Fruit fly (Drosophila melanogaster): ENCODE results near the gene Ttc19.

The Ttc19 gene

dm6 chr2L:19035013-19035412, 9.9 kb downstream of the Ttc19 start:
- TF ChIP-seq pdm3 (GFP tag; optimal IDR thresholded peaks at IDR 0.05) (no peak), dsx (GFP tag; optimal IDR thresholded peaks at IDR 0.05; ENCODE audit: poor library complexity, severe bottlenecking) (no peak), svp (GFP tag) (peak; percentile 90), Eip93F (GFP tag; optimal IDR thresholded peaks at IDR 0.05) (peak; percentile 37)

dm6 chr2L:19034213-19034929, 10.6 kb downstream of the Ttc19 start, which contains the start of the genes mib2 and CG31800:
Gene mib2 (plus strand): TSS chr2L:19034444.
Gene CG31800 (minus strand): TSS chr2L:19034576.
- no peak for TF ChIP-seq CG6792 (GFP tag; optimal IDR thresholded peaks at IDR 0.05)
- TF ChIP-seq esn (GFP tag; optimal IDR thresholded peaks at IDR 0.05) = peak; percentile 21
- peak; percentile 3 for TF ChIP-seq acj6 (GFP tag; optimal IDR thresholded peaks at IDR 0.05)
- TF ChIP-seq achi (GFP tag; optimal IDR thresholded peaks at IDR 0.05) = peak; percentile 16
- peak; percentile 36 for TF ChIP-seq fkh (GFP tag; optimal IDR thresholded peaks at IDR 0.05)
- peak; percentile 13 for TF ChIP-seq CG6808 (GFP tag; optimal IDR thresholded peaks at IDR 0.05)
- peak; percentile 71 for TF ChIP-seq svp (GFP tag)
- TF ChIP-seq dsx (GFP tag; optimal IDR thresholded peaks at IDR 0.05; ENCODE audit: poor library complexity, severe bottlenecking) = peak; percentile 58
- peak; percentile 52 for TF ChIP-seq Eip78C (GFP tag)
- no peak for TF ChIP-seq Eip75B (GFP tag; optimal IDR thresholded peaks at IDR 0.05)

dm6 chr2L:19033288-19033687, 11.7 kb downstream of the Ttc19 start, which contains the start of gene hook:
Gene hook (minus strand): TSS chr2L:19033498.
- no peak for TF ChIP-seq CG8632 (GFP tag; optimal IDR thresholded peaks at IDR 0.05)
- no peak for TF ChIP-seq salr (GFP tag; optimal IDR thresholded peaks at IDR 0.05)
- no peak for TF ChIP-seq CG11294 (GFP tag; IDR thresholded peaks at IDR 0.05)
- TF ChIP-seq CG10669 (GFP tag; optimal IDR thresholded peaks at IDR 0.05) = no peak
- no peak for TF ChIP-seq CG32006 (GFP tag; optimal IDR thresholded peaks at IDR 0.05)
- no peak for TF ChIP-seq Smox (GFP tag; optimal IDR thresholded peaks at IDR 0.05)
- TF ChIP-seq CG6854 (GFP tag; optimal IDR thresholded peaks at IDR 0.05) = no peak
- no peak for TF ChIP-seq CG11762 (GFP tag; optimal IDR thresholded peaks at IDR 0.05; ENCODE audit: insufficient read depth)
- no peak for TF ChIP-seq CG15336 (GFP tag; IDR thresholded peaks at IDR 0.05)
- TF ChIP-seq CG6792 (GFP tag; optimal IDR thresholded peaks at IDR 0.05) = no peak
- no peak for TF ChIP-seq Hr4 (GFP tag; optimal IDR thresholded peaks at IDR 0.05)

DNA sequence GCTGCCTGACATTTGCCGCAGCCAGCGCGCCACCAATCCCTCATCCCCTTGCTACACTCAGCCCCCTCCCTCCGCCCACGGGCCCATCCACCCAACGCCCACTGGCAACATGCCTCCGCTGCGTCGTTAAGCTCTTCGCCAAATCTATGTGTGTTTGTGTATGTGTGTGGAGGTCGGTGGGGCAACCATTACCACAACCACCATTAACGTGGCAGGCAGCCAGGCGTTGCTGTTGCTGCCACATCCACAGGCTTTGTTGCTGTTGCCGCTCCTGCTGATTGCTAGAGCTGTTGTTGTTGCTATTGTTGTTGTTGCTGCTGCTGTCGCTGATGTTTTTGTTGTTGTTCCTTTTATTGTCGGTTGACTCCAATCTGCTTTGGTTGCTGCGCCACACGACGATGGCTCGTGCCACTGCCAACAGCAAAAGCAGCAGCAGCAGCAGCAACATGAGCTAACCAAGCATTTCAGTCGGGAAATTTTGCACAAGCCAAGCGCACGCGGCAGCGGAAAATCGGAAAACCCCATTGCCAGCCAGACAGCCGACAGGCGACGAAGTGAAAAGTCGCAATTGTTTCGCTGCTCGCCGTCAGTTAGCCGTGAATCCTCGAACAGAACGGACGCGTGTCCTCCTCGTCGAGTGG, 17.6 kb downstream of the Ttc19 start, which contains the start of gene Sidpn:
Gene Sidpn, plus strand, starts transcription at position 465 of the 641 bp plus-strand sequence.
- TF ChIP-seq topi (GFP tag; optimal IDR thresholded peaks at IDR 0.05) (no peak), CG15336 (GFP tag; IDR thresholded peaks at IDR 0.05) (no peak), CG8119 (GFP tag; IDR thresholded peaks at IDR 0.05) (no peak), CG16779 (tag; optimal IDR thresholded peaks at IDR 0.05) (no peak), Eip75B (GFP tag; optimal IDR thresholded peaks at IDR 0.05) (no peak), CG11902 (GFP tag; optimal IDR thresholded peaks at IDR 0.05) (no peak), dac (GFP tag; optimal IDR thresholded peaks at IDR 0.05) (no peak), Gug (GFP tag; IDR thresholded peaks at IDR 0.05) (no peak), CG31627 (GFP tag; optimal IDR thresholded peaks at IDR 0.05) (no peak), Lpt (GFP tag; optimal IDR thresholded peaks at IDR 0.05) (no peak), Eip78C (GFP tag) (no peak), CG32006 (GFP tag; optimal IDR thresholded peaks at IDR 0.05) (no peak)

dm6 chr2L:19026491-19027197, 18.3 kb downstream of the Ttc19 start:
- TF ChIP-seq CG11902 (GFP tag; optimal IDR thresholded peaks at IDR 0.05) (peak; percentile 5), Hr38 (GFP tag; optimal IDR thresholded peaks at IDR 0.05) (no peak), CG3919 (GFP tag; optimal IDR thresholded peaks at IDR 0.05) (peak; percentile 30), Sox14 (GFP tag; optimal IDR thresholded peaks at IDR 0.05) (peak; percentile 57), CG6792 (GFP tag; optimal IDR thresholded peaks at IDR 0.05) (peak; percentile 41), Hr4 (GFP tag; optimal IDR thresholded peaks at IDR 0.05) (peak; percentile 21), CG32006 (GFP tag; optimal IDR thresholded peaks at IDR 0.05) (peak; percentile 55), Lpt (GFP tag; optimal IDR thresholded peaks at IDR 0.05) (no peak), CG9139 (GFP tag; optimal IDR thresholded peaks at IDR 0.05) (peak; percentile 54), acj6 (GFP tag; optimal IDR thresholded peaks at IDR 0.05) (peak; percentile 34), net (GFP tag; optimal IDR thresholded peaks at IDR 0.05) (peak; percentile 20), esn (GFP tag; optimal IDR thresholded peaks at IDR 0.05) (peak; percentile 48), svp (GFP tag) (peak; percentile 69), CG6276 (GFP tag; optimal IDR thresholded peaks at IDR 0.05) (peak; percentile 24), CG8632 (GFP tag; optimal IDR thresholded peaks at IDR 0.05) (peak; percentile 43), achi (GFP tag; optimal IDR thresholded peaks at IDR 0.05) (peak; percentile 27), dac (GFP tag; optimal IDR thresholded peaks at IDR 0.05) (no peak), spab (GFP tag; optimal IDR thresholded peaks at IDR 0.05) (peak; percentile 64), CG6163 (GFP tag; IDR thresholded peaks at IDR 0.05) (peak; percentile 27; the same call in 1 of the 3 replicates), lz (GFP tag; optimal IDR thresholded peaks at IDR 0.05) (peak; percentile 29)

Data from whole organism, prepupa.